Worm (Caenorhabditis elegans) whole organism, L3 larva: ENCODE results near the gene math-18.

Source experiments
- R02D3.7 ChIP-seq: fragments of 150-350 bp; optimal IDR thresholded peaks from 2 replicates; lab custom pipeline; 2014; ENCODE audit warnings: missing biosample characterization, missing genetic modification characterization
- ZK546.5 ChIP-seq: sonication (generic microtip); optimal IDR thresholded peaks from 2 replicates; lab custom pipeline; 2017; ENCODE audit warnings: missing biosample characterization, missing genetic modification characterization
- aly-2 ChIP-seq: fragments of 150-350 bp; optimal IDR thresholded peaks from 2 replicates; lab custom pipeline; 2014; ENCODE audit warnings: missing biosample characterization, missing genetic modification characterization
- ama-1 ChIP-seq: fragments of 150-350 bp; optimal IDR thresholded peaks from 2 replicates; lab custom pipeline; 2018
- ceh-9 ChIP-seq: sonication (generic microtip); optimal IDR thresholded peaks from 2 replicates; lab custom pipeline; 2018; ENCODE audit warnings: missing biosample characterization, missing genetic modification characterization
- egl-5 ChIP-seq: fragments of 150-350 bp; optimal IDR thresholded peaks from 2 replicates; lab custom pipeline; 2017; ENCODE audit warnings: missing biosample characterization, missing genetic modification reagents, missing genetic modification characterization, inconsistent platforms
- elt-1 ChIP-seq: fragments of 150-350 bp; optimal IDR thresholded peaks from 2 replicates; lab custom pipeline; 2014; ENCODE audit warnings: missing biosample characterization, missing genetic modification characterization
- elt-2 ChIP-seq: sonication (generic microtip); optimal IDR thresholded peaks from 2 replicates; lab custom pipeline; 2016; ENCODE audit warnings: missing genetic modification reagents, mild to moderate bottlenecking, missing genetic modification characterization, missing compliant biosample characterization
- elt-3 ChIP-seq, 3 experiments: fragments of 150-350 bp in 1 of 3; sonication (generic microtip) in 2 of 3; optimal IDR thresholded peaks; 2 replicates in 2 of 3; 4 replicates in 1 of 3; lab custom pipeline; 2014 to 2017; ENCODE audit warnings: missing biosample characterization in 3 of 3, missing genetic modification characterization in 3 of 3
- eor-1 ChIP-seq, 2 experiments: fragments of 150-350 bp; optimal IDR thresholded peaks; 2 replicates each; lab custom pipeline; 2014 to 2018; ENCODE audit warnings: missing biosample characterization in 2 of 2, missing genetic modification characterization in 2 of 2
- fkh-10 ChIP-seq: sonication (generic microtip); optimal IDR thresholded peaks from 2 replicates; lab custom pipeline; 2017; ENCODE audit warnings: missing biosample characterization, missing genetic modification reagents, missing genetic modification characterization
- fkh-2 ChIP-seq: fragments of 150-350 bp; optimal IDR thresholded peaks from 2 replicates; lab custom pipeline; 2014; ENCODE audit warnings: missing biosample characterization, missing genetic modification reagents, missing genetic modification characterization
- fos-1 ChIP-seq: fragments of 150-350 bp; optimal IDR thresholded peaks from 2 replicates; lab custom pipeline; 2014; ENCODE audit warnings: missing biosample characterization, missing genetic modification characterization
- jun-1 ChIP-seq: fragments of 150-350 bp; optimal IDR thresholded peaks from 2 replicates; lab custom pipeline; 2014; ENCODE audit warnings: missing biosample characterization, missing genetic modification reagents, missing genetic modification characterization
- lin-15B ChIP-seq: fragments of 150-350 bp; optimal IDR thresholded peaks from 2 replicates; lab custom pipeline; 2014; ENCODE audit warnings: missing biosample characterization, missing genetic modification characterization
- lin-39 ChIP-seq: fragments of 150-350 bp; optimal IDR thresholded peaks from 2 replicates; lab custom pipeline; 2018; ENCODE audit warnings: missing biosample characterization, missing genetic modification reagents, missing genetic modification characterization
- lsy-12 ChIP-seq: sonication (generic microtip); optimal IDR thresholded peaks from 2 replicates; lab custom pipeline; 2016; ENCODE audit warnings: mild to moderate bottlenecking, missing genetic modification characterization, missing compliant biosample characterization
- mml-1 ChIP-seq: fragments of 150-350 bp; sonication (generic microtip); optimal IDR thresholded peaks from 3 replicates; lab custom pipeline; 2014; ENCODE audit warnings: missing biosample characterization, missing genetic modification characterization
- nhr-11 ChIP-seq: fragments of 150-350 bp; optimal IDR thresholded peaks from 2 replicates; lab custom pipeline; 2014; ENCODE audit warnings: missing biosample characterization, missing genetic modification characterization
- nhr-12 ChIP-seq: fragments of 150-350 bp; optimal IDR thresholded peaks from 2 replicates; lab custom pipeline; 2014; ENCODE audit warnings: missing biosample characterization, missing genetic modification characterization
- nhr-23 ChIP-seq: fragments of 150-350 bp; optimal IDR thresholded peaks from 2 replicates; lab custom pipeline; 2014; ENCODE audit warnings: missing biosample characterization, missing genetic modification reagents, missing genetic modification characterization
- nhr-25 ChIP-seq: sonication (generic microtip); optimal IDR thresholded peaks from 2 replicates; lab custom pipeline; 2017; ENCODE audit warnings: missing biosample characterization, missing genetic modification characterization
- nhr-28 ChIP-seq: fragments of 150-350 bp; optimal IDR thresholded peaks from 2 replicates; lab custom pipeline; 2014; ENCODE audit warnings: missing biosample characterization, missing genetic modification characterization
- nhr-67 ChIP-seq: fragments of 150-350 bp; optimal IDR thresholded peaks from 2 replicates; lab custom pipeline; 2014; ENCODE audit warnings: missing biosample characterization, missing genetic modification characterization
- nhr-76 ChIP-seq: fragments of 150-350 bp; sonication (generic microtip); optimal IDR thresholded peaks from 5 replicates; lab custom pipeline; 2014; ENCODE audit warnings: missing biosample characterization, missing genetic modification characterization
- pha-4 ChIP-seq: fragments of 150-350 bp; optimal IDR thresholded peaks from 2 replicates; lab custom pipeline; 2014; ENCODE audit warnings: missing biosample characterization, missing genetic modification reagents, missing genetic modification characterization
- pqm-1 ChIP-seq: fragments of 150-350 bp; optimal IDR thresholded peaks from 2 replicates; lab custom pipeline; 2017; ENCODE audit warnings: missing biosample characterization, missing genetic modification characterization, inconsistent platforms
- sea-2 ChIP-seq: fragments of 150-350 bp; sonication (generic microtip); optimal IDR thresholded peaks from 4 replicates; lab custom pipeline; 2014; ENCODE audit warnings: missing biosample characterization, missing genetic modification reagents, missing genetic modification characterization
- tbx-2 ChIP-seq: sonication (generic microtip); optimal IDR thresholded peaks from 2 replicates; lab custom pipeline; 2016; ENCODE audit warnings: mild to moderate bottlenecking, missing genetic modification characterization, missing compliant biosample characterization
- unc-39 ChIP-seq: sonication (generic microtip); optimal IDR thresholded peaks from 4 replicates; lab custom pipeline; 2017; ENCODE audit warnings: missing biosample characterization, missing genetic modification characterization
- ztf-11 ChIP-seq: fragments of 150-350 bp; optimal IDR thresholded peaks from 2 replicates; lab custom pipeline; 2014; ENCODE audit warnings: missing biosample characterization, missing genetic modification characterization
- ztf-4 ChIP-seq: fragments of 150-350 bp; optimal IDR thresholded peaks from 2 replicates; lab custom pipeline; 2014; ENCODE audit warnings: missing biosample characterization, missing genetic modification characterization

The math-18 gene

ce11 chrII:2122091-2122490 lies 31.7 kb upstream of the math-18 start, which contains the start of gene math-37:
math-37 (minus strand) TSS chrII:2122191.
- peak; percentile 55 for TF ChIP-seq elt-2 (tag; lab: Kevin White, UChicago)
- peak; percentile 18 for TF ChIP-seq pqm-1
- TF ChIP-seq jun-1 (tag; lab: Kevin White, UChicago) = no peak

- TF ChIP-seq lin-15B (tag; lab: Kevin White, UChicago) (no peak), elt-2 (tag; lab: Kevin White, UChicago) (peak; percentile 55), ceh-9 (tag; lab: Kevin White, UChicago) (no peak), nhr-67 (no peak)
Measured at ce11 chrII:2122762-2123161, 31.0 kb upstream of the math-18 start.

ce11 chrII:2130770-2131169 lies 23.0 kb upstream of the math-18 start, which contains the start of gene sdz-28:
sdz-28 (plus strand) TSS chrII:2131070.
- TF ChIP-seq ztf-11 (tag; lab: Kevin White, UChicago) = no peak
- TF ChIP-seq eor-1 (tag; optimal IDR thresholded peaks at IDR 0.05; lab: Kevin White, UChicago) = no peak
- no peak for TF ChIP-seq elt-3 (tag; optimal IDR thresholded peaks at IDR 0.05; lab: Kevin White, UChicago)
- no peak for TF ChIP-seq nhr-25 (tag; lab: Kevin White, UChicago)
- TF ChIP-seq elt-1 (tag; lab: Kevin White, UChicago) = no peak
- TF ChIP-seq, all 47 proteins: peak for 0

ce11 chrII:2135604-2136003 lies 18.2 kb upstream of the math-18 start, which contains the start of gene hpo-7:
hpo-7 (minus strand) TSS chrII:2135704.
- no peak for TF ChIP-seq lin-39 (tag; lab: Kevin White, UChicago)
- no peak for TF ChIP-seq pha-4 (tag; lab: Kevin White, UChicago)

ce11 chrII:2137235-2137634 lies 16.6 kb upstream of the math-18 start, which contains the start of gene C40A11.4:
C40A11.4 (plus strand) TSS chrII:2137422.
- TF ChIP-seq aly-2 (tag; lab: Kevin White, UChicago) = no peak
- no peak for TF ChIP-seq egl-5
- TF ChIP-seq nhr-23 = no peak
- no peak for TF ChIP-seq fkh-10 (GFP tag; lab: Kevin White, UChicago)
- TF ChIP-seq ceh-9 (tag; lab: Kevin White, UChicago) = no peak
- no peak for TF ChIP-seq ztf-11 (tag; lab: Kevin White, UChicago)
- TF ChIP-seq fos-1 = no peak

ce11 chrII:2138901-2139300 lies 14.9 kb upstream of the math-18 start:
- TF ChIP-seq tbx-2 (no peak), nhr-12 (tag; lab: Kevin White, UChicago) (no peak)

- TF ChIP-seq R02D3.7 (tag; lab: Kevin White, UChicago) (no peak), sea-2 (GFP tag; lab: Kevin White, UChicago) (no peak), ztf-4 (tag; lab: Kevin White, UChicago) (no peak)
- TF ChIP-seq, all 47 proteins: peak for 0
Measured at ce11 chrII:2140817-2141216, 13.0 kb upstream of the math-18 start, which contains the start of gene C40A11.3. C40A11.3 (plus strand) TSS chrII:2141117.

ce11 chrII:2145566-2145965 lies 8.2 kb upstream of the math-18 start, which contains the start of gene C40A11.6:
C40A11.6 (minus strand) TSS chrII:2145666.
- TF ChIP-seq nhr-25 (tag; lab: Kevin White, UChicago) = no peak
- TF ChIP-seq unc-39 (tag; lab: Kevin White, UChicago) = no peak
- no peak for TF ChIP-seq lsy-12 (tag; lab: Kevin White, UChicago)

ce11 chrII:2146900-2147375 lies 6.9 kb upstream of the math-18 start, which contains the start of gene C40A11.2:
C40A11.2 (plus strand) TSS chrII:2146950.
- TF ChIP-seq unc-39 (tag; lab: Kevin White, UChicago) (no peak), elt-2 (tag; lab: Kevin White, UChicago) (no peak), aly-2 (tag; lab: Kevin White, UChicago) (no peak), fkh-2 (no peak), nhr-28 (no peak), elt-1 (tag; lab: Kevin White, UChicago) (no peak), nhr-23 (no peak), nhr-76 (tag; lab: Kevin White, UChicago) (no peak), fkh-10 (GFP tag; lab: Kevin White, UChicago) (no peak), ZK546.5 (tag; lab: Kevin White, UChicago) (no peak), lsy-12 (tag; lab: Kevin White, UChicago) (no peak), ama-1 (no peak), lin-39 (tag; lab: Kevin White, UChicago) (no peak), nhr-11 (tag; lab: Kevin White, UChicago) (no peak), mml-1 (no peak)
